Worm (Caenorhabditis elegans) whole organism, L4/young adult: ENCODE data around the gene hrpl-1.

Experiments
- dao-5 ChIP-seq: sonication (generic microtip); optimal IDR thresholded peaks from 2 replicates; lab custom pipeline; 2016; ENCODE audit warnings: missing genotype, missing genetic modification characterization, moderate library complexity, missing compliant biosample characterization
- him-1 ChIP-seq: sonication (generic microtip); optimal IDR thresholded peaks from 2 replicates; lab custom pipeline; 2016; ENCODE audit warnings: missing genotype, missing genetic modification reagents, missing genetic modification characterization, missing compliant biosample characterization

DNA sequence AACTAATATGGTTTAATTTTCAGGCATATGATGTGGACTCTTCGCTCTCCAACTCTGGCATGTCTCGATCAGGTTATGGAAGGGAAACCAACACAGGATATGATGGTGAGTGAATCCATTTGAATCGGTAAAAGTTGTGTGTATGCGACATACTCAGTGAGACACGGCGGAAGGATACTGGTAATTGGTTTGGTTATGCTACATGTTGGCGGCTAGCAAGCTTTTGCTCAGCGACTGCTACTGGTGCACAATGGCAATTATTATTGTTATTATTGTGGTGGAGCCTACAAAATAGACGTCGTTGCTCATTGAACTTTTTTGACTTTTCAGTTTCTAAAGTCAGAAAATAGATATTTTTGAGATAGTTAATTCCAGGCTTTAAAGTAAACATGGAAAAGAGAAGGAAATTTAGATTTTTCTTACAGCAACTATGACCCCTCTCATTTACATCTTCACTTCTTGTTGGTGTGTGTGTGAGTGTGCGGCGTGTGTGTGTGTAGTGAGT, 42.2 kb downstream of the hrpl-1 start:
- TF ChIP-seq him-1 (tag; lab: Kevin White, UChicago) (no peak), dao-5 (tag; lab: Kevin White, UChicago) (no peak)
